Fruit fly (Drosophila melanogaster) whole organism, embryonic: ENCODE results near the gene TrpA1.

Experiments used
- Antp ChIP-seq: fragments of 200-800 bp; sonication (Bioruptor generic); optimal IDR thresholded peaks from 3 replicates; lab custom pipeline; 2016; ENCODE audit warnings: missing biosample characterization, missing genetic modification characterization
- CG10209 ChIP-seq: fragments of 200-800 bp; sonication (Bioruptor generic); optimal IDR thresholded peaks from 3 replicates; lab custom pipeline; 2017; ENCODE audit warnings: missing biosample characterization, mild to moderate bottlenecking, missing genetic modification characterization, missing genetic modification reagents
- CG1024 ChIP-seq: fragments of 200-800 bp; sonication (Bioruptor generic); IDR thresholded peaks from 2 replicates; pipeline ENCODE4 v1.3.6; 2022; ENCODE audit warnings: missing biosample characterization, missing genetic modification characterization
- CG11723 ChIP-seq: fragments of 200-800 bp; sonication (Bioruptor generic); optimal IDR thresholded peaks from 2 replicates; lab custom pipeline; 2017; ENCODE audit warnings: missing biosample characterization, mild to moderate bottlenecking, missing genetic modification characterization
- CG12071 ChIP-seq: fragments of 200-800 bp; sonication (Bioruptor generic); optimal IDR thresholded peaks from 3 replicates; lab custom pipeline; 2018; ENCODE audit warnings: missing biosample characterization, mild to moderate bottlenecking, missing genetic modification characterization
- CG15073 ChIP-seq: fragments of 200-800 bp; sonication (Bioruptor generic); optimal IDR thresholded peaks from 2 replicates; lab custom pipeline; 2016; ENCODE audit warnings: missing biosample characterization, missing genetic modification characterization
- CG16779 ChIP-seq: fragments of 200-800 bp; sonication (Bioruptor generic); IDR thresholded peaks from 2 replicates; pipeline ENCODE4 v1.3.6; 2022; ENCODE audit warnings: missing biosample characterization, missing genetic modification characterization
- CG2889 ChIP-seq: fragments of 200-800 bp; sonication (Bioruptor generic); IDR thresholded peaks from 3 replicates; pipeline ENCODE4 v1.3.6; 2022; ENCODE audit warnings: missing biosample characterization, missing genetic modification characterization
- CG30403 ChIP-seq: fragments of 200-800 bp; sonication (Bioruptor generic); optimal IDR thresholded peaks from 3 replicates; lab custom pipeline; 2016; ENCODE audit warnings: missing biosample characterization, missing genetic modification characterization
- CG32532 ChIP-seq: fragments of 200-800 bp; sonication (Bioruptor generic); IDR thresholded peaks from 2 replicates; pipeline ENCODE4 v1.3.6; 2022; ENCODE audit warnings: missing biosample characterization, missing genetic modification characterization
- CG3847 ChIP-seq: fragments of 200-800 bp; sonication (Bioruptor generic); IDR thresholded peaks from 2 replicates; pipeline ENCODE4 v1.3.6; 2022; ENCODE audit warnings: missing biosample characterization, missing genetic modification characterization
- CG42726 ChIP-seq: fragments of 200-800 bp; sonication (Bioruptor generic); IDR thresholded peaks from 2 replicates; pipeline ENCODE4 v1.3.6; 2022; ENCODE audit warnings: missing biosample characterization, missing genetic modification characterization; ENCODE audit not compliant: partially characterized antibody
- CG4282 ChIP-seq: fragments of 200-800 bp; sonication (Bioruptor generic); optimal IDR thresholded peaks from 2 replicates; lab custom pipeline; 2016; ENCODE audit warnings: missing biosample characterization, missing genetic modification characterization
- CG4617 ChIP-seq: fragments of 200-800 bp; sonication (Bioruptor generic); optimal IDR thresholded peaks from 3 replicates; lab custom pipeline; 2016; ENCODE audit warnings: missing biosample characterization, missing genetic modification characterization, borderline replicate concordance
- CG7839 ChIP-seq: fragments of 200-800 bp; sonication (Bioruptor generic); optimal IDR thresholded peaks from 3 replicates; lab custom pipeline; 2018; ENCODE audit warnings: missing biosample characterization, mild to moderate bottlenecking, missing genetic modification characterization, moderate library complexity
- D ChIP-seq, 2 experiments: fragments of 200-800 bp in 1 of 2; fragments of >200 bp in 1 of 2; sonication (Bioruptor generic) in 1 of 2; optimal IDR thresholded peaks; 2 replicates in 1 of 2; 3 replicates in 1 of 2; lab custom pipeline; 2017; ENCODE audit warnings: mild to moderate bottlenecking in 1 of 2, missing biosample characterization in 1 of 2, missing genetic modification characterization in 1 of 2, missing genetic modification reagents in 1 of 2
- Dp ChIP-seq: fragments of 200-800 bp; sonication (Bioruptor generic); optimal IDR thresholded peaks from 2 replicates; lab custom pipeline; 2018; ENCODE audit warnings: missing biosample characterization, mild to moderate bottlenecking, missing genetic modification characterization, moderate library complexity
- Drgx ChIP-seq: fragments of 200-800 bp; sonication (Bioruptor generic); IDR thresholded peaks from 2 replicates; pipeline ENCODE4 v1.3.6; 2022; ENCODE audit warnings: missing biosample characterization, missing genetic modification characterization
- E2f1 ChIP-seq: fragments of 200-800 bp; sonication (Bioruptor generic); IDR thresholded peaks from 2 replicates; pipeline ENCODE4 v1.3.6; 2022; ENCODE audit warnings: missing biosample characterization, missing genetic modification characterization
- Elba2 ChIP-seq: fragments of 200-800 bp; sonication (Bioruptor generic); optimal IDR thresholded peaks from 3 replicates; lab custom pipeline; 2016; ENCODE audit warnings: missing biosample characterization, missing genetic modification characterization
- Fer1 ChIP-seq: fragments of 200-800 bp; sonication (Bioruptor generic); optimal IDR thresholded peaks from 2 replicates; lab custom pipeline; 2017; ENCODE audit warnings: missing biosample characterization, mild to moderate bottlenecking, missing genetic modification characterization
- Hmr ChIP-seq: fragments of 200-800 bp; sonication (Bioruptor generic); optimal IDR thresholded peaks from 3 replicates; lab custom pipeline; 2017; ENCODE audit warnings: mild to moderate bottlenecking, missing biosample characterization, missing genetic modification reagents, missing genetic modification characterization
- Hr51 ChIP-seq, 2 experiments: fragments of 200-800 bp; sonication (Bioruptor generic); optimal IDR thresholded peaks; 2 replicates in 1 of 2; 3 replicates in 1 of 2; lab custom pipeline; 2016 to 2018; ENCODE audit warnings: missing biosample characterization in 2 of 2, missing genetic modification characterization in 2 of 2, mild to moderate bottlenecking in 1 of 2, moderate library complexity in 1 of 2
- Jarid2 ChIP-seq: fragments of 200-800 bp; sonication (Bioruptor generic); optimal IDR thresholded peaks from 3 replicates; lab custom pipeline; 2017; ENCODE audit warnings: mild to moderate bottlenecking, missing biosample characterization, missing genetic modification reagents, missing genetic modification characterization
- Med ChIP-seq: fragments of 200-800 bp; sonication (Bioruptor generic); peaks from one replicate; lab custom pipeline; 2016; ENCODE audit warnings: missing biosample characterization, missing genetic modification characterization, mild to moderate bottlenecking, inconsistent platforms, moderate library complexity
- Meics ChIP-seq: fragments of 200-800 bp; sonication (Bioruptor generic); optimal IDR thresholded peaks from 2 replicates; lab custom pipeline; 2017; ENCODE audit warnings: missing biosample characterization, mild to moderate bottlenecking, missing genetic modification characterization
- Nf-YB ChIP-seq: fragments of 200-800 bp; sonication (Bioruptor generic); optimal IDR thresholded peaks from 3 replicates; lab custom pipeline; 2019; ENCODE audit warnings: missing biosample characterization, mild to moderate bottlenecking, missing genetic modification characterization, moderate library complexity
- Rfx ChIP-seq: fragments of 200-800 bp; sonication (Bioruptor generic); IDR thresholded peaks from 2 replicates; pipeline ENCODE4 v1.3.6; 2022; ENCODE audit warnings: missing biosample characterization, missing genetic modification characterization
- Vsx1 ChIP-seq: fragments of 200-800 bp; sonication (Bioruptor generic); optimal IDR thresholded peaks from 2 replicates; lab custom pipeline; 2017; ENCODE audit warnings: missing biosample characterization, mild to moderate bottlenecking, missing genetic modification characterization, missing genetic modification reagents
- ac ChIP-seq: fragments of 200-800 bp; sonication (Bioruptor generic); optimal IDR thresholded peaks from 3 replicates; lab custom pipeline; 2017; ENCODE audit warnings: missing biosample characterization, mild to moderate bottlenecking, missing genetic modification characterization
- ase ChIP-seq: fragments of 200-800 bp; sonication (Bioruptor generic); IDR thresholded peaks from 3 replicates; pipeline ENCODE4 v1.3.6; 2022; ENCODE audit warnings: missing biosample characterization, missing genetic modification characterization
- bbx ChIP-seq: fragments of 200-800 bp; sonication (Bioruptor generic); IDR thresholded peaks from 2 replicates; pipeline ENCODE4 v1.3.6; 2022; ENCODE audit warnings: missing biosample characterization, missing genetic modification characterization; ENCODE audit not compliant: partially characterized antibody
- bsh ChIP-seq, 2 experiments: fragments of 200-800 bp; sonication (Bioruptor generic); optimal IDR thresholded peaks; 2 replicates each; lab custom pipeline; 2017 to 2018; ENCODE audit warnings: mild to moderate bottlenecking in 2 of 2, missing biosample characterization in 2 of 2, missing genetic modification characterization in 2 of 2, moderate library complexity in 1 of 2
- ci ChIP-seq: fragments of 200-800 bp; sonication (Bioruptor generic); IDR thresholded peaks from 3 replicates; pipeline ENCODE4 v1.3.6; 2022; ENCODE audit warnings: missing biosample characterization, missing genetic modification characterization
- croc ChIP-seq: fragments of 200-800 bp; sonication (Bioruptor generic); conservative IDR thresholded peaks from 3 replicates; pipeline ENCODE4 v1.3.6; 2022; ENCODE audit warnings: missing biosample characterization, missing genetic modification characterization
- danr ChIP-seq: fragments of 200-800 bp; sonication (Bioruptor generic); IDR thresholded peaks from 2 replicates; pipeline ENCODE4 v1.3.6; 2022; ENCODE audit warnings: missing biosample characterization, missing genetic modification characterization
- emc ChIP-seq: fragments of 200-800 bp; sonication (Bioruptor generic); optimal IDR thresholded peaks from 2 replicates; lab custom pipeline; 2016; ENCODE audit warnings: missing biosample characterization, missing genetic modification characterization
- ewg ChIP-seq: fragments of 200-800 bp; sonication (Bioruptor generic); optimal IDR thresholded peaks from 3 replicates; lab custom pipeline; 2017; ENCODE audit warnings: mild to moderate bottlenecking, missing biosample characterization, missing genetic modification reagents, missing genetic modification characterization
- ham ChIP-seq: fragments of 200-800 bp; sonication (Bioruptor generic); IDR thresholded peaks from 2 replicates; pipeline ENCODE4 v1.3.6; 2022; ENCODE audit warnings: missing biosample characterization, missing genetic modification characterization
- hkb ChIP-seq, 2 experiments: fragments of 200-800 bp in 1 of 2; fragments of >200 bp in 1 of 2; sonication (Bioruptor generic) in 1 of 2; IDR thresholded peaks in 1 of 2; optimal IDR thresholded peaks in 1 of 2; 2 replicates each; pipeline versions ENCODE4 v1.3.6 to Lab custom; 2017 to 2022; ENCODE audit warnings: missing biosample characterization in 1 of 2, missing genetic modification characterization in 1 of 2
- nom ChIP-seq: fragments of 200-800 bp; sonication (Bioruptor generic); optimal IDR thresholded peaks from 2 replicates; lab custom pipeline; 2017; ENCODE audit warnings: missing biosample characterization, missing genetic modification characterization, mild to moderate bottlenecking, moderate library complexity, missing genetic modification reagents
- rib ChIP-seq: fragments of 200-800 bp; sonication (Bioruptor generic); IDR thresholded peaks from 2 replicates; pipeline ENCODE4 v1.3.6; 2022; ENCODE audit warnings: missing biosample characterization, missing genetic modification characterization
- scrt ChIP-seq: fragments of 200-800 bp; sonication (Bioruptor generic); optimal IDR thresholded peaks from 2 replicates; lab custom pipeline; 2018; ENCODE audit warnings: missing biosample characterization, mild to moderate bottlenecking, missing genetic modification characterization, moderate library complexity
- seq ChIP-seq: fragments of 200-800 bp; sonication (Bioruptor generic); IDR thresholded peaks from 2 replicates; pipeline ENCODE4 v1.3.6; 2022; ENCODE audit warnings: missing biosample characterization, missing genetic modification characterization
- sim ChIP-seq: fragments of 200-800 bp; sonication (Bioruptor generic); IDR thresholded peaks from 2 replicates; pipeline ENCODE4 v1.3.6; 2022; ENCODE audit warnings: missing biosample characterization, missing genetic modification characterization
- slp2 ChIP-seq: fragments of 200-800 bp; sonication (Bioruptor generic); optimal IDR thresholded peaks from 2 replicates; lab custom pipeline; 2016; ENCODE audit warnings: missing biosample characterization, missing genetic modification characterization
- stc ChIP-seq: fragments of 200-800 bp; sonication (Bioruptor generic); IDR thresholded peaks from 2 replicates; pipeline ENCODE4 v1.3.6; 2022; ENCODE audit warnings: missing biosample characterization, missing genetic modification characterization
- z ChIP-seq: fragments of 200-800 bp; sonication (Bioruptor generic); IDR thresholded peaks from 3 replicates; pipeline ENCODE4 v1.3.6; 2022; ENCODE audit warnings: missing biosample characterization, missing genetic modification characterization
- zfh1 ChIP-seq: fragments of 200-800 bp; sonication (Bioruptor generic); IDR thresholded peaks from 3 replicates; pipeline ENCODE4 v1.3.6; 2022; ENCODE audit warnings: missing biosample characterization, missing genetic modification characterization

Gene TrpA1

dm6 chr3L:8913537-8914108 lies 8.6 kb upstream of the TrpA1 start (continued):
- TF ChIP-seq sim: no peak
- TF ChIP-seq seq (GFP tag; lab: Robert Waterston, UW): no peak
- 0 out of 3 replicates have a peak, but pooled peaks have one; percentile 1 for TF ChIP-seq zfh1 (GFP tag; lab: Robert Waterston, UW)
- TF ChIP-seq danr: no peak
- TF ChIP-seq E2f1 (GFP tag; lab: Robert Waterston, UW): no peak
- no peak for TF ChIP-seq Hmr (GFP tag; lab: Kevin White, UChicago)
- TF ChIP-seq Rfx (GFP tag; lab: Robert Waterston, UW): no peak
- TF ChIP-seq Antp (GFP tag; lab: Kevin White, UChicago): no peak
- no peak for TF ChIP-seq slp2 (GFP tag; lab: Kevin White, UChicago)
- no peak for TF ChIP-seq CG11723 (GFP tag; lab: Kevin White, UChicago)
- peak in 1 of 2 experiments; percentile 51 for TF ChIP-seq bsh (GFP tag; optimal IDR thresholded peaks at IDR 0.05; lab: Kevin White, UChicago)
- TF ChIP-seq CG3847 (GFP tag; lab: Robert Waterston, UW): no peak
- no peak for TF ChIP-seq ac (GFP tag; lab: Kevin White, UChicago)
- no peak for TF ChIP-seq CG10209
- no peak for TF ChIP-seq emc
- no peak for TF ChIP-seq CG30403 (GFP tag; lab: Kevin White, UChicago)
- TF ChIP-seq Elba2: peak; percentile 85
- TF ChIP-seq Meics: no peak
- no peak for TF ChIP-seq CG4617 (GFP tag; lab: Kevin White, UChicago)
- peak; percentile 25; the same call in 1 of the 2 replicates for TF ChIP-seq Drgx (GFP tag; lab: Robert Waterston, UW)
- TF ChIP-seq Fer1: no peak
- TF ChIP-seq CG4282 (GFP tag; lab: Kevin White, UChicago): no peak
- TF ChIP-seq croc (GFP tag; lab: Robert Waterston, UW): no peak
- no peak for TF ChIP-seq scrt (GFP tag; lab: Kevin White, UChicago)
- TF ChIP-seq, all 482 proteins: peak for 8

dm6 chr3L:8912332-8912731 lies 7.3 kb upstream of the TrpA1 start, which contains the start of the genes Tsp66E and mfr:
Gene Tsp66E (plus strand): TSS chr3L:8912499.
Gene mfr (minus strand): TSS chr3L:8912671.
- TF ChIP-seq nom (GFP tag; lab: Kevin White, UChicago) (peak; percentile 88), Nf-YB (GFP tag; lab: Kevin White, UChicago) (peak; percentile 53), z (GFP tag; lab: Robert Waterston, UW) (peak; percentile 89), CG16779 (GFP tag; lab: Robert Waterston, UW) (peak; percentile 96), stc (GFP tag; lab: Robert Waterston, UW) (peak; percentile 47; the same call in 1 of the 2 replicates), CG7839 (no peak), Hr51 (GFP tag; optimal IDR thresholded peaks at IDR 0.05; lab: Kevin White, UChicago) (peak; percentile 15 to 85), CG2889 (GFP tag; lab: Robert Waterston, UW) (no peak), hkb (optimal IDR thresholded peaks at IDR 0.05; lab: Kevin White, UChicago) (no peak), hkb (GFP tag; IDR thresholded peaks at IDR 0.05; lab: Robert Waterston, UW) (no peak), CG32532 (GFP tag; lab: Robert Waterston, UW) (peak; percentile 42; the same call in 1 of the 2 replicates), CG1024 (GFP tag; lab: Robert Waterston, UW) (0 out of 2 replicates have a peak, but pooled peaks have one; percentile 24), bbx (peak; percentile 53; the same call in 1 of the 2 replicates), ci (GFP tag; lab: Robert Waterston, UW) (peak; percentile 74; the same call in 2 of the 3 replicates), CG15073 (GFP tag; lab: Kevin White, UChicago) (no peak), ase (GFP tag; lab: Robert Waterston, UW) (no peak), Vsx1 (GFP tag; lab: Kevin White, UChicago) (peak; percentile 2), CG12071 (GFP tag; lab: Kevin White, UChicago) (peak; percentile 56), ewg (GFP tag; lab: Kevin White, UChicago) (peak; percentile 16), rib (peak; percentile 52; the same call in 1 of the 2 replicates), Med (GFP tag; lab: Kevin White, UChicago) (peak; percentile 93), CG42726 (0 out of 2 replicates have a peak, but pooled peaks have one; percentile 16), Dp (GFP tag; lab: Kevin White, UChicago) (peak; percentile 3), Jarid2 (GFP tag; lab: Kevin White, UChicago) (peak; percentile 89), ham (GFP tag; lab: Robert Waterston, UW) (no peak), D (optimal IDR thresholded peaks at IDR 0.05; lab: Kevin White, UChicago) (no peak), D (GFP tag; optimal IDR thresholded peaks at IDR 0.05; lab: Kevin White, UChicago) (no peak)
